Worm (Caenorhabditis elegans): ENCODE data around the gene nhr-243.
"Not testable (repeated sequence)": the region's sequence is repeated elsewhere in the genome, so short reads cannot be mapped to it uniquely, and the experiment has no call there.

Gene nhr-243

DNA sequence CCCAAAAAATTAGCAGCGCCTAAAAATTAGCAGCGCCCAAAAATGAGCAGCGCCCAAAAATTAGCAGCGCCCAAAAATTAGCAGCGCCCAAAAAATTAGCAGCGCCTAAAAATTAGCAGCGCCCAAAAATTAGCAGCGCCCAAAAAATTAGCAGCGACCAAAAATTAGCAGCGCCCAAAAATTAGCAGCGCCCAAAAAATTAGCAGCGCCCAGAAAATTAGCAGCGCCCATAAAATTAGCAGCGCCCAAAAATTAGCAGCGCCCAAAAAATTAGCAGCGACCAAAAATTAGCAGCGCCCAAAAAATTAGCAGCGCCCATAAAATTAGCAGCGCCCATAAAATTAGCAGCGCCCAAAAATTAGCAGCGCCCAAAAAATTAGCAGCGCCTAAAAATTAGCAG, 17.3 kb downstream of the nhr-243 start:
- TF ChIP-seq Y48G9A.11 (GFP tag; IDR thresholded peaks at IDR 0.05) (peak; percentile 45; the same call in 1 of the 2 replicates), lin-38 (GFP tag; IDR thresholded peaks at IDR 0.05) (peak; percentile 33; the same call in 1 of the 2 replicates), ctbp-1 (GFP tag; IDR thresholded peaks at IDR 0.05) (0 out of 2 replicates have a peak, but pooled peaks have one; percentile 6), zfp-3 (GFP tag; conservative IDR thresholded peaks at IDR 0.05) (0 out of 2 replicates have a peak, but pooled peaks have one; percentile 45), dmd-8 (GFP tag; IDR thresholded peaks at IDR 0.05) (0 out of 2 replicates have a peak, but pooled peaks have one; percentile 16), snpc-1.2 (GFP tag; IDR thresholded peaks at IDR 0.05) (0 out of 2 replicates have a peak, but pooled peaks have one; percentile 6), F26F4.8 (GFP tag; conservative IDR thresholded peaks at IDR 0.05) (peak; percentile 58; the same call in 1 of the 2 replicates), D1046.2 (GFP tag; IDR thresholded peaks at IDR 0.05) (peak; percentile 43; the same call in 1 of the 2 replicates), egl-43 (GFP tag; IDR thresholded peaks at IDR 0.05) (0 out of 2 replicates have a peak, but pooled peaks have one; percentile 48), madf-5 (GFP tag; IDR thresholded peaks at IDR 0.05) (0 out of 4 replicates have a peak, but pooled peaks of 1 of the 2 experiments have one; percentile 45), lim-7 (GFP tag; IDR thresholded peaks at IDR 0.05) (0 out of 2 replicates have a peak, but pooled peaks have one; percentile 27), pha-4 (GFP tag; IDR thresholded peaks at IDR 0.05) (peak; percentile 45; the same call in 1 of the 2 replicates)
- TF ChIP-seq pha-4 (tag; optimal IDR thresholded peaks at IDR 0.05), result not testable (repeated sequence)

- TF ChIP-seq zag-1 (tag; optimal IDR thresholded peaks at IDR 0.05) (no peak), mes-2 (tag; optimal IDR thresholded peaks at IDR 0.05; ENCODE audit: poor library complexity, severe bottlenecking) (no peak), daf-12 (tag; optimal IDR thresholded peaks at IDR 0.05) (no peak), ZK337.2 (GFP tag; IDR thresholded peaks at IDR 0.05) (no peak), lsy-2 (tag; optimal IDR thresholded peaks at IDR 0.05) (no peak), aha-1 (tag) (no peak), rbr-2 (tag; optimal IDR thresholded peaks at IDR 0.05) (no peak), ceh-32 (tag; optimal IDR thresholded peaks at IDR 0.05; ENCODE audit: poor library complexity) (no peak), F10B5.3 (tag; optimal IDR thresholded peaks at IDR 0.05) (no peak), madf-5 (GFP tag; IDR thresholded peaks at IDR 0.05) (no peak), mdl-1 (tag; optimal IDR thresholded peaks at IDR 0.05) (no peak), sdz-12 (GFP tag; optimal IDR thresholded peaks at IDR 0.05) (no peak), daf-16 (GFP tag; optimal IDR thresholded peaks at IDR 0.05) (no peak), daf-16 (tag; optimal IDR thresholded peaks at IDR 0.05) (no peak), unc-130 (GFP tag; optimal IDR thresholded peaks at IDR 0.05) (no peak), nhr-25 (tag; optimal IDR thresholded peaks at IDR 0.05; ENCODE audit: borderline replicate concordance, insufficient read depth) (no peak)
Measured at ce11 chrV:18873833-18874232, 26.5 kb downstream of the nhr-243 start, which contains the start of gene ceh-51. TSS of gene ceh-51 (plus strand) at chrV:18874133.

DNA sequence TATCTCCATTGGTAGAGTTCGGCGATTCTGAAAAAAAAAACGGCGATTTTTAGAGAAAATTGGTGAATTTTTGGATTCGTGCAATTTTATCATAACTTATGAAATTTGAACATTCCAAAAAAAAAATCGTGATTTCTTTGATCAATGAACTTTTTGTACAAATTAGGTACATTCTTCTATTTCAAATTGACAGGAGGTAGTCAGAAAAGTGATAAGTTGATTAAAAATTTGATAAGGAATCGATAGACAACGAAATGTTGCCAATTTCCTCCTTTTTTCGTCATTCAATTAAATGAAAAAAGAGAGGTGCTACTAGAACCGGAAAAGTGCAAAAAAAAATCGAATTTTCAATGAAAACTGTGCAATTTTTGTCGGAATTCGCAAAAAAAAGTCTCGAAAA, 29.4 kb downstream of the nhr-243 start:
- no peak for TF ChIP-seq lin-1 (GFP tag; IDR thresholded peaks at IDR 0.05)
- TF ChIP-seq lsy-2 (tag; optimal IDR thresholded peaks at IDR 0.05), result no peak
- no peak for TF ChIP-seq ztf-11 (tag; optimal IDR thresholded peaks at IDR 0.05)
- TF ChIP-seq aha-1 (tag), result peak; percentile 20
- peak; percentile 92 for TF ChIP-seq pqm-1 (tag; optimal IDR thresholded peaks at IDR 0.05)
- TF ChIP-seq ceh-32 (tag; optimal IDR thresholded peaks at IDR 0.05; ENCODE audit: poor library complexity), result no peak
- TF ChIP-seq arid-1 (GFP tag; conservative IDR thresholded peaks at IDR 0.05), result no peak
- peak; percentile 20 for TF ChIP-seq nhr-48 (tag; optimal IDR thresholded peaks at IDR 0.05)
- TF ChIP-seq jun-1 (tag; optimal IDR thresholded peaks at IDR 0.05), result no peak
- TF ChIP-seq unc-130 (GFP tag; optimal IDR thresholded peaks at IDR 0.05), result no peak
- peak; percentile 58 for TF ChIP-seq nhr-77 (tag; optimal IDR thresholded peaks at IDR 0.05)
- TF ChIP-seq Y75B8A.6 (GFP tag; IDR thresholded peaks at IDR 0.05), result no peak
- no peak for TF ChIP-seq F10B5.3 (tag; optimal IDR thresholded peaks at IDR 0.05)
- TF ChIP-seq php-3 (GFP tag; IDR thresholded peaks at IDR 0.05), result no peak
- TF ChIP-seq nhr-42 (GFP tag; IDR thresholded peaks at IDR 0.05), result no peak
- TF ChIP-seq ztf-7 (tag; optimal IDR thresholded peaks at IDR 0.05), result no peak
- no peak for TF ChIP-seq mxl-2 (GFP tag; conservative IDR thresholded peaks at IDR 0.05)
- no peak for TF ChIP-seq nhr-76 (tag; optimal IDR thresholded peaks at IDR 0.05)
- TF ChIP-seq D1046.2 (GFP tag; IDR thresholded peaks at IDR 0.05), result no peak
- peak; percentile 84 for TF ChIP-seq dmd-6 (GFP tag; IDR thresholded peaks at IDR 0.05)
- peak; percentile 69 for TF ChIP-seq dve-1 (tag; optimal IDR thresholded peaks at IDR 0.05; ENCODE audit: insufficient read depth)
- TF ChIP-seq nhr-237 (tag; optimal IDR thresholded peaks at IDR 0.05), result no peak
- TF ChIP-seq dpl-1 (GFP tag; optimal IDR thresholded peaks at IDR 0.05), result no peak
- TF ChIP-seq sdz-12 (GFP tag; optimal IDR thresholded peaks at IDR 0.05), result no peak
- TF ChIP-seq ctbp-1 (GFP tag; IDR thresholded peaks at IDR 0.05), result no peak
- peak; percentile 6 for TF ChIP-seq hlh-11 (tag; optimal IDR thresholded peaks at IDR 0.05)
- TF ChIP-seq daf-16 (GFP tag; optimal IDR thresholded peaks at IDR 0.05), result no peak
- TF ChIP-seq daf-16 (tag; optimal IDR thresholded peaks at IDR 0.05), result no peak
- TF ChIP-seq ces-1 (GFP tag; optimal IDR thresholded peaks at IDR 0.05), result no peak

Measured in whole organism, L4 larva.